Worm (Caenorhabditis elegans): ENCODE measurements around the gene ZK546.2.
A peak's percentile ranks its signal among the peaks of the same experiment; 100 is the strongest.

ZK546.2 gene

DNA sequence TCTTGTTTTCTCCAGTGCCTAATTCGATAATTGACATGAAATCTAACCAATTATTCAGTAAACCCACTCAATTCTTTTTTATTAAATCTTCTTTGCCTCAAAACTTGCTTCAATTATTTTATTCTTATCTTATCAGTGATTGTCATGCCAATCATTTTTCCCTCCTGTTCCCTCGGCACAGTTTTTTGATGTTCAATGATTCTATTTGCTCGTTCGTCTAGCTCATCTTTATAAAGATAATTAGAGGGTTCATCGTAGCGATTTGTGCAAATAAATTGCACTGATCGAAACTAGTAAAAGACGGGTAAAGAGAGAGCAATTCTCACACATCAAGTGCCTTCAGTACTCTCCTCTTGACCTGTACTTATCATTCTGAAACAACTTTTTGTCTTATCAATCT lies 21.8 kb downstream of the ZK546.2 start:
- TF ChIP-seq hlh-1 (tag; optimal IDR thresholded peaks at IDR 0.05) (no peak), zip-8 (tag; optimal IDR thresholded peaks at IDR 0.05) (no peak), ceh-43 (GFP tag; optimal IDR thresholded peaks at IDR 0.05) (no peak), nhr-76 (tag; optimal IDR thresholded peaks at IDR 0.05) (no peak), unc-120 (tag; optimal IDR thresholded peaks at IDR 0.05; ENCODE audit: poor library complexity, severe bottlenecking) (no peak), nhr-28 (tag; optimal IDR thresholded peaks at IDR 0.05) (no peak), nhr-12 (tag; optimal IDR thresholded peaks at IDR 0.05) (no peak), nhr-2 (tag; optimal IDR thresholded peaks at IDR 0.05) (no peak), blmp-1 (tag; optimal IDR thresholded peaks at IDR 0.05) (no peak), drap-1 (GFP tag; optimal IDR thresholded peaks at IDR 0.05) (no peak), M03D4.4 (tag; optimal IDR thresholded peaks at IDR 0.05) (no peak), snpc-4 (tag; optimal IDR thresholded peaks at IDR 0.05) (no peak), sptf-1 (tag; optimal IDR thresholded peaks at IDR 0.05) (no peak)

DNA sequence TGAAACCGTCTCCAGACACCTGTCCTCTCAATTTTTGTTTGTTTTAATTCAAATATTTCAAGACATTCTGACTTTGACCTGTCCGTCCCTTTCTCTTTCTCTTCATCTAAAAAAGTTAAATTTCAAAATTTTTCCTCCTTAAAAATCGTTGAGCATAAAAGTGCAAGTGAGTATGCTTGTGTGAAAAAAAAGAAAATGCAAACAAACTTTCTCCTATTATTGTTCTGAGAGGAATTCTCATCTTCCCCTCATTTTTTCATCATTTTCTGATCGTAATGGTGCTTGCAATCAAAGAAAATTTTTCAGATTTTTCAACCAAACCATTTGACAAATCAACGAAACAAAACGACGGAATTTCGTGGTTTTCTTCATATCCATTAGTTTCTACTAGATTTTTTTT lies 23.0 kb downstream of the ZK546.2 start, which contains the start of gene shc-2:
TSS of gene shc-2 (plus strand) at position 301 of the 400 bp plus-strand sequence.
- TF ChIP-seq ceh-43 (GFP tag; optimal IDR thresholded peaks at IDR 0.05): no peak
- no peak for TF ChIP-seq nhr-28 (tag; optimal IDR thresholded peaks at IDR 0.05)
- TF ChIP-seq tbx-8 (GFP tag; optimal IDR thresholded peaks at IDR 0.05): no peak
- TF ChIP-seq mls-2 (tag; optimal IDR thresholded peaks at IDR 0.05): no peak
- no peak for TF ChIP-seq sem-2 (GFP tag; optimal IDR thresholded peaks at IDR 0.05)
- no peak for TF ChIP-seq unc-39 (tag; optimal IDR thresholded peaks at IDR 0.05)
- no peak for TF ChIP-seq drap-1 (GFP tag; optimal IDR thresholded peaks at IDR 0.05)
- TF ChIP-seq pha-4 (tag; optimal IDR thresholded peaks at IDR 0.05): no peak
- no peak for TF ChIP-seq elt-3 (tag; optimal IDR thresholded peaks at IDR 0.05)
- no peak for TF ChIP-seq bed-3 (GFP tag; optimal IDR thresholded peaks at IDR 0.05)
- TF ChIP-seq ham-2 (GFP tag; optimal IDR thresholded peaks at IDR 0.05): no peak
- TF ChIP-seq ceh-83 (GFP tag; optimal IDR thresholded peaks at IDR 0.05): no peak
- TF ChIP-seq nhr-237 (tag; optimal IDR thresholded peaks at IDR 0.05): no peak

DNA sequence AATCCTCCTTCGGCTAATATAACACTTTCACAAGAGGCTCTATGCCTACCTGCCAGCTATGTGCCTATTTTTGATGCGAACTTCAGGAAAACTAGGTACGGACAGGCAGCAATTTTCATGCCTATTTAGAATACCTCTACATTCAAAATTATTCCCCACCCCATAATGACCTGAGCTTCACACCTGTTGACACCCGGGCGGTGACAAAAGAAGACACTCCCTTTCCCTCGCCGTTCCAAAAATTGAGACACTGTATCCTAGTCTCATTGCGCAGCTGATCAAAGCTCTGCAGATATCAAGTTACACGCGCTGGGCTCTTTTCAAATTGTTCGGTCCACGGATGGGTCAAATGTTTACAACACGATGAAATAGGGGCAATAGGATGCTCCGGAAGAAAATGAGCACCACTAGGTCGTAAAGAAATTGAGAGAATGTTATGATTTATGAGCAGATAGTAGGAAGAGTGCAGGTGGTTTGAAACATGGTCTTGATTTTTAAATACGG lies 28.7 kb downstream of the ZK546.2 start:
- peak; percentile 54 for TF ChIP-seq lin-32 (GFP tag; optimal IDR thresholded peaks at IDR 0.05)
- no peak for TF ChIP-seq sptf-1 (tag; optimal IDR thresholded peaks at IDR 0.05)

DNA sequence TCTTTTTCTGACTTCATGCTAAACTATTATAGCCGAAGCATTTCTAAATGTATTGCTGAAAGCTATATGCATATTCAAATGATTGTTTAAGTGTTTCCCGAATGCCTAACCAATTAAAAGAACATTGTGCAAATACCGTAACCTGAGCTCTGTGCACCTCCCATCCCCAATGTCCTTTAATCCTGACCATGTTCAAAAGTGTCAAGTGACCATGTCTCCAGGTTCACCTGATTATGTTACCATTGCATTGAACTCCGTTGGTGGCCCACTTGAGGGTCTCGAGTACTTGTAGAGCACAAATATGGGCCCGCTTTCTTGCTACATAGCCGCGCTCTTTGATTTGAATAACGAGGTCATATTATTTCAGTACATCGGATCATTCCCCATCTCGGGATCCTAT lies 29.5 kb downstream of the ZK546.2 start:
- TF ChIP-seq nhr-28 (tag; optimal IDR thresholded peaks at IDR 0.05) (no peak), nhr-2 (tag; optimal IDR thresholded peaks at IDR 0.05) (peak; percentile 67), ceh-43 (GFP tag; optimal IDR thresholded peaks at IDR 0.05) (no peak), zip-8 (tag; optimal IDR thresholded peaks at IDR 0.05) (no peak), pha-4 (tag; optimal IDR thresholded peaks at IDR 0.05) (peak; percentile 24), blmp-1 (tag; optimal IDR thresholded peaks at IDR 0.05) (no peak), nhr-76 (tag; optimal IDR thresholded peaks at IDR 0.05) (no peak)

DNA sequence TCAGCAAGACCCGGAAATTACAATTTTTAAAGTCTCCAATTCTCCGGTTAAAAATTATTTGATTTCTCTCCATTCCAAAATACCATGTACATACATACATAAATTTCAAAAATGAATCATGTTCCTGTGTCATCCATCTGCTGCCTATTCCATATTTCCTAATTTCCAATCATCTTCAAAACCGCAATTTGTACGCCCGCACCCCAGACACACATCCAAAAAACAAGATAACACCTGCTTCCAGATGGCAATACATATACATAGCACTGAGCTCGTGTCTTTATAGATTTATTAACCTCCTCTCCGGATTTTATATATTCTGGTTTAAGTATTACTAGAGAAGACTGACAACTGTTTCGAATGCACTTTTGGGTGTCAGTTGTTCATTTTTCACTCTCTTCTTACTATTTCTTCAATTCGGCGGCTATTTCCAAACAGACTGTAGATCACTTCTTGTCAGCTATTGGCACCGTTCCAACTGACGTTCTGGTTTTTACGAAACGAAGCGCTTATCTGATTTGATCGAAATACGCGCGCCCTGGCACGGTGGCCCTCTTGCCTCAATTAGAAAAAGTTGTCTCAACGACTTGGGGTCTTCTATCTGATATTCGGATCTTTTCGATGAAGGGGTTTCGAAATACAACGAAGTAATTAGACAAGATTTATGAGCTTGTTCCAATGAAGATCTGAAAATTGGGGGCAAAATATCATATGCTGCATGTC lies 36.0 kb downstream of the ZK546.2 start:
- TF ChIP-seq hlh-1 (tag; optimal IDR thresholded peaks at IDR 0.05): peak; percentile 21
- no peak for TF ChIP-seq pha-4 (tag; optimal IDR thresholded peaks at IDR 0.05)
- peak; percentile 92 for TF ChIP-seq lin-32 (GFP tag; optimal IDR thresholded peaks at IDR 0.05)

DNA sequence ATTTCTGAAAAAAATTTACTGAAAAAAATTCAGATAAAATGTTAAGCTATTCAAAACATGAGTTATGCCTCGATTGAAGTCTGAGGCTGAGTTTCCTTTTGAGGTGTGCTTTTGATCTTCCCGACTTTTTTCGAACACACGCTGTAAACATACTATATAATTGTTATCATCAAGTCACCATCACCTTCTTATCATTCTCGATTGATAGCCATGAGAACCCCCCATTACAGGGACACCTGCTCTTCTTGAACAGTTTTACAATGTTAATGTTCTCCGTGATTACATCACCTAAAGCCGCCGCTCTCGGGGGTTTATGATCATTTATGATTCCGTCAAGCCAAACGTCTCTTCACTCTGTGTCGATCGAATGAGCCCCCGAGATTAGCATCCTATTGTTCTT lies 38.3 kb downstream of the ZK546.2 start:
- no peak for TF ChIP-seq drap-1 (GFP tag; optimal IDR thresholded peaks at IDR 0.05)
- no peak for TF ChIP-seq ceh-43 (GFP tag; optimal IDR thresholded peaks at IDR 0.05)
- TF ChIP-seq cnd-1 (tag; optimal IDR thresholded peaks at IDR 0.05): no peak
- TF ChIP-seq unc-39 (tag; optimal IDR thresholded peaks at IDR 0.05): no peak
- no peak for TF ChIP-seq ztf-11 (tag; optimal IDR thresholded peaks at IDR 0.05)
- no peak for TF ChIP-seq ceh-83 (GFP tag; optimal IDR thresholded peaks at IDR 0.05)
- no peak for TF ChIP-seq ceh-39 (tag; optimal IDR thresholded peaks at IDR 0.05)
- TF ChIP-seq lin-32 (GFP tag; optimal IDR thresholded peaks at IDR 0.05): no peak

Data from whole organism, mixed stage, embryonic.